Fruit fly (Drosophila melanogaster): ENCODE data around the gene CG10211.

Gene CG10211

DNA sequence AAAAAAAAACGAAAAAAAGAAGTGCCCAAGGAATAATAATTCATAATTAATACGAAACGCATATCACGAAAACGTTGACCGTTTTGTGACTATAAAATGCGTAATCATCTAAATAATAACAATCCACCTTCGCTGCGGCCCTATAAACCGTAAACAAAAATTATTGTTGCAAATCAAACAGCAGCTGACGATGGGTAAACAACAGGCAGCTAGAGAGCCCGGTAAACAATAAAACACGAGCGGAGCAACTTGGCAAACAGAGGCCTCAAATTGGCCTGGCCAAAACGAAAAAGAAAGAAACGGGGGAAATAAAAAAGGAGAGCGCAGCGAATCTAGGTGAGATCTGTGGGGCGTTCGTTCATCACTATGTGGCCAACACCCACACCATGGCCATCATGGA, 50.3 kb downstream of the CG10211 start (continued):
- peak; percentile 22 for TF ChIP-seq CG9139 (GFP tag; optimal IDR thresholded peaks at IDR 0.05)
- TF ChIP-seq salr (GFP tag; optimal IDR thresholded peaks at IDR 0.05), result peak in 1 of 2 experiments; percentile 20
- TF ChIP-seq CG10669 (GFP tag; optimal IDR thresholded peaks at IDR 0.05), result peak; percentile 52
- no peak for TF ChIP-seq CG4318 (GFP tag; optimal IDR thresholded peaks at IDR 0.05)
- TF ChIP-seq CG34406 (GFP tag; optimal IDR thresholded peaks at IDR 0.05), result peak; percentile 13
- TF ChIP-seq svp (GFP tag), result no peak
- no peak for TF ChIP-seq CG3032 (tag; optimal IDR thresholded peaks at IDR 0.05)
- 0 out of 3 replicates have a peak, but pooled peaks have one; percentile 14 for TF ChIP-seq eg (GFP tag; IDR thresholded peaks at IDR 0.05)
- no peak for TF ChIP-seq Ets96B (tag; optimal IDR thresholded peaks at IDR 0.05)
- TF ChIP-seq ss (GFP tag; optimal IDR thresholded peaks at IDR 0.05), result peak in 1 of 2 experiments; percentile 63

DNA sequence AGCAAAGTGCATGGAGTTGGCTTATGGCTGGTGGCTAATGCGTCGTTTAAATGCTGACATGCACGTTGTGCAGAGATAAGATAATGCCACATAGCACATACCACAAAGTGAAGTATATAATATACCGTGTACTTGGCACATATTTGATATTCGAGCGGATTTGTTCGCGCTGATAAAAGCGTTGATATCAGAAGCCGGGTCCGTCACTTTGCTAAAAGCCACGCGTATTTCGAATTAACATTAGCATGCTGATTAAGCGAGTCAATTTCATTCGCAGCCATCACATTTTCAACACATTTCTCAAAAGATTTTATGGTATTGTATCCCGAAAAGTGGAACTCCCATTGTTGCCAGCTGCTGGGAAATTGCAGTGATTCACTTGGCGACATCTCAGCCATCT, 51.4 kb downstream of the CG10211 start:
- TF ChIP-seq vri (GFP tag; optimal IDR thresholded peaks at IDR 0.05) (peak; percentile 21), CG8319 (GFP tag; optimal IDR thresholded peaks at IDR 0.05) (no peak)

DNA sequence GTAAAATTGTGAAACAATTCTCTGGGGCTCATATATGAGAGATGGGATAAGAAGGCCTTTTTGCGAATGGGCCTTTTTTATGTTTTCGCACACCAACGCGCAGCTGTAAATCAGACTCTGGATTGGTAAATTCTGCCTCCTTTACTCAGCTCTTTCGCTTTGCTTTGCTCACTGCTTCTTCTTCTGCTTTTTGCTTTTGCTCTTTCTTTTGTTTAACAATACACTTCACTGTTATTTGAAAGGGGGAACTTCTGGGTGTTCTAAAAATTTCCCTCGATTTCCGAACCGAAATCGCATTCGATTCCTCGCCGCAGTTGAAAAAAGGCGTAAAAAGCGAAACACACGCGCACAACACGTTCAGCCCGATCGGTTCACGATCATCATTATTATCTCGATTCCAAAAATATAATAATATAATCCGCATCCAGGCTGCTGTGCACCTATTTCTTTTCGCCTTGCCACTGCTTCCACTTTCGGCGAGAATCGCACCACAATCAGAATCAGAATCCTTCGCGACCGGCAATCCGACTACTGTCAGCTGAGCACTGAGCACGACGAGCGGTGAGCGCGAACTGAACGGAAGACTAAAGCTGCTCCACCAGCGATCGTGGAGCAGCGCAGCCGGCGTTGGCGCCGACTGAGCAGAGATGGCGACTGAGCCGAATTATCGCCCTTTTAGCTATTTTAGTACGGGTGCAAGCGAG, 54.6 kb downstream of the CG10211 start:
- TF ChIP-seq Hr39 (GFP tag; optimal IDR thresholded peaks at IDR 0.05) (no peak), CG16779 (tag; optimal IDR thresholded peaks at IDR 0.05) (no peak), eg (GFP tag; IDR thresholded peaks at IDR 0.05) (peak; percentile 56; the same call in 1 of the 3 replicates), fkh (GFP tag; optimal IDR thresholded peaks at IDR 0.05) (peak; percentile 1), CG3919 (GFP tag; optimal IDR thresholded peaks at IDR 0.05) (peak; percentile 37), svp (GFP tag) (peak; percentile 78), ss (GFP tag; optimal IDR thresholded peaks at IDR 0.05) (peak in 1 of 2 experiments; percentile 12), pdm3 (GFP tag; optimal IDR thresholded peaks at IDR 0.05) (no peak), spab (GFP tag; optimal IDR thresholded peaks at IDR 0.05) (no peak), CG8119 (GFP tag; IDR thresholded peaks at IDR 0.05) (0 out of 3 replicates have a peak, but pooled peaks have one; percentile 18), CG6792 (GFP tag; optimal IDR thresholded peaks at IDR 0.05) (no peak), dsx (GFP tag; optimal IDR thresholded peaks at IDR 0.05; ENCODE audit: poor library complexity, severe bottlenecking) (peak; percentile 6), lz (GFP tag; optimal IDR thresholded peaks at IDR 0.05) (no peak), Eip78C (GFP tag) (peak; percentile 53), CG15336 (GFP tag; IDR thresholded peaks at IDR 0.05) (no peak), esn (GFP tag; optimal IDR thresholded peaks at IDR 0.05) (peak; percentile 30), Blimp-1 (GFP tag; optimal IDR thresholded peaks at IDR 0.05) (no peak), Sox14 (GFP tag; optimal IDR thresholded peaks at IDR 0.05) (no peak), CG31627 (GFP tag; optimal IDR thresholded peaks at IDR 0.05) (no peak), CG6163 (GFP tag; IDR thresholded peaks at IDR 0.05) (peak; percentile 71), vri (GFP tag; optimal IDR thresholded peaks at IDR 0.05) (peak; percentile 46), Gug (GFP tag; IDR thresholded peaks at IDR 0.05) (peak; percentile 13; the same call in 1 of the 2 replicates), Hr38 (GFP tag; optimal IDR thresholded peaks at IDR 0.05) (no peak), CG9139 (GFP tag; optimal IDR thresholded peaks at IDR 0.05) (peak; percentile 46), CG6276 (GFP tag; optimal IDR thresholded peaks at IDR 0.05) (no peak), CG8319 (GFP tag; optimal IDR thresholded peaks at IDR 0.05) (no peak), CG7368 (GFP tag; optimal IDR thresholded peaks at IDR 0.05) (peak; percentile 1)

DNA sequence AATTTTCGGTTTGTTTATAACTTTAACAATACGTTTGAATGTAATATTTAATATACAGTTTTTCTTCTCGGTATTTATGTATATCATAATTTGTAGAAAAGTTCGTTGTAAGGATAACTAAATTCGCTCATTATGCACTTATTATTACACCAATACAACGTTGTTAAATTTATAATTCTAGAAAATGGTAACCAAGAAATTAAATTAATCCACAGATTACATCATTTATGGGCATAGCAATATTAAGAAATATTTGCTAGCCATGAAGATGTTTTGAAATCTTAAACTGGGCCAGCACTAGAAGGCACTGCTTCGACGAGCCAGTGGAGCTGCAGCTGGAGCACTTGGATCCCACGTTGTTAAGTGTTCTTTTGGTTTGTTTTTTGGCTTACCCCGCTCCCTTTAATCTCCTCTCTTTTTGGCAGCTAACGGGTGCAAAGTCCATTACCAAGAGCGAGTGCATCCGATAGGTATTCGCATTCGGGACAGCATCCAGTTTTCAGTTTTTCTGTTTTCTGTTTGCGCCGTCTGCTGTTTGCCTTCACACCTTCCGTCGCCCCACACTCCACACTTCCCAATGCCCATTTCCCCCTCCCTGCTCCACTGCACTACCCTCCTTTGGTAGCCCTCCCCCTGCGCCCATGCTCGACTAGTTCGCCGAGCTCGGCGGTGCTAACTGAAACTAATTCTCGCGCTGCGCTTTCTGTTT, 55.3 kb downstream of the CG10211 start:
- TF ChIP-seq achi (GFP tag; optimal IDR thresholded peaks at IDR 0.05) (no peak), Hr39 (GFP tag; optimal IDR thresholded peaks at IDR 0.05) (no peak), CG8632 (GFP tag; optimal IDR thresholded peaks at IDR 0.05) (peak; percentile 14), salr (GFP tag; optimal IDR thresholded peaks at IDR 0.05) (peak; percentile 49 to 51), CG6163 (GFP tag; IDR thresholded peaks at IDR 0.05) (peak; percentile 63), CG31627 (GFP tag; optimal IDR thresholded peaks at IDR 0.05) (no peak), CG32006 (GFP tag; optimal IDR thresholded peaks at IDR 0.05) (peak; percentile 29), CG15336 (GFP tag; IDR thresholded peaks at IDR 0.05) (peak; percentile 55), esn (GFP tag; optimal IDR thresholded peaks at IDR 0.05) (peak; percentile 18), ss (GFP tag; optimal IDR thresholded peaks at IDR 0.05) (peak; percentile 88 to 91), Ets96B (tag; optimal IDR thresholded peaks at IDR 0.05) (peak; percentile 44), CG11902 (GFP tag; optimal IDR thresholded peaks at IDR 0.05) (no peak), CG6276 (GFP tag; optimal IDR thresholded peaks at IDR 0.05) (peak; percentile 85), Lpt (GFP tag; optimal IDR thresholded peaks at IDR 0.05) (peak; percentile 81), CG6792 (GFP tag; optimal IDR thresholded peaks at IDR 0.05) (no peak), CG8119 (GFP tag; IDR thresholded peaks at IDR 0.05) (peak; percentile 66; the same call in 1 of the 3 replicates), Sox102F (GFP tag; optimal IDR thresholded peaks at IDR 0.05) (peak; percentile 52), topi (GFP tag; optimal IDR thresholded peaks at IDR 0.05) (peak; percentile 7), fd59A (GFP tag; optimal IDR thresholded peaks at IDR 0.05) (no peak), Hr4 (GFP tag; optimal IDR thresholded peaks at IDR 0.05) (no peak)

All from whole organism, prepupa.